Fruit fly (Drosophila melanogaster) whole organism, embryonic: ENCODE results near the gene Prp39.

Source experiments
- Antp ChIP-seq: fragments of 200-800 bp; sonication (Bioruptor generic); optimal IDR thresholded peaks from 3 replicates; lab custom pipeline; 2016; ENCODE audit warnings: missing biosample characterization, missing genetic modification characterization
- CG10209 ChIP-seq: fragments of 200-800 bp; sonication (Bioruptor generic); optimal IDR thresholded peaks from 3 replicates; lab custom pipeline; 2017; ENCODE audit warnings: missing biosample characterization, mild to moderate bottlenecking, missing genetic modification characterization, missing genetic modification reagents
- CG10274 ChIP-seq: fragments of 200-800 bp; sonication (Bioruptor generic); optimal IDR thresholded peaks from 3 replicates; lab custom pipeline; 2017; ENCODE audit warnings: missing biosample characterization, mild to moderate bottlenecking, missing genetic modification characterization
- CG11085 ChIP-seq: fragments of 200-800 bp; sonication (Bioruptor generic); IDR thresholded peaks from 2 replicates; pipeline ENCODE4 v1.3.6; 2022; ENCODE audit warnings: missing biosample characterization, missing genetic modification characterization
- CG11093 ChIP-seq: fragments of 200-800 bp; sonication (Bioruptor generic); IDR thresholded peaks from 3 replicates; pipeline ENCODE4 v1.3.6; 2022; ENCODE audit warnings: missing biosample characterization, missing genetic modification characterization
- CG11456 ChIP-seq: fragments of 200-800 bp; sonication (Bioruptor generic); IDR thresholded peaks from 3 replicates; pipeline ENCODE4 v1.3.6; 2022; ENCODE audit warnings: missing biosample characterization, missing genetic modification characterization
- CG11560 ChIP-seq: fragments of 200-800 bp; sonication (Bioruptor generic); IDR thresholded peaks from 3 replicates; pipeline ENCODE4 v1.3.6; 2022; ENCODE audit warnings: missing biosample characterization, missing genetic modification characterization
- CG12155 ChIP-seq: fragments of 200-800 bp; sonication (Bioruptor generic); optimal IDR thresholded peaks from 3 replicates; lab custom pipeline; 2016; ENCODE audit warnings: missing biosample characterization, missing genetic modification characterization
- CG12391 ChIP-seq: fragments of 200-800 bp; sonication (Bioruptor generic); optimal IDR thresholded peaks from 3 replicates; lab custom pipeline; 2018; ENCODE audit warnings: missing biosample characterization, mild to moderate bottlenecking, missing genetic modification characterization, moderate library complexity
- CG13894 ChIP-seq: fragments of 200-800 bp; sonication (Bioruptor generic); optimal IDR thresholded peaks from 3 replicates; lab custom pipeline; 2018; ENCODE audit warnings: missing biosample characterization, mild to moderate bottlenecking, missing genetic modification characterization, moderate library complexity
- CG15514 ChIP-seq: fragments of 200-800 bp; sonication (Bioruptor generic); optimal IDR thresholded peaks from 3 replicates; lab custom pipeline; 2017; ENCODE audit warnings: missing biosample characterization, missing genetic modification characterization, mild to moderate bottlenecking, moderate library complexity, missing genetic modification reagents
- CG1647 ChIP-seq: fragments of 200-800 bp; sonication (Bioruptor generic); optimal IDR thresholded peaks from 3 replicates; lab custom pipeline; 2016; ENCODE audit warnings: missing biosample characterization, missing genetic modification characterization
- CG17328 ChIP-seq: fragments of 200-800 bp; sonication (Bioruptor generic); IDR thresholded peaks from 2 replicates; pipeline ENCODE4 v1.3.6; 2022; ENCODE audit warnings: missing biosample characterization, missing genetic modification characterization
- CG17359 ChIP-seq: fragments of 200-800 bp; sonication (Bioruptor generic); optimal IDR thresholded peaks from 3 replicates; lab custom pipeline; 2018; ENCODE audit warnings: missing biosample characterization, mild to moderate bottlenecking, missing genetic modification characterization, moderate library complexity
- CG17361 ChIP-seq: fragments of 200-800 bp; sonication (Bioruptor generic); IDR thresholded peaks from 3 replicates; pipeline ENCODE4 v1.3.6; 2022; ENCODE audit warnings: missing biosample characterization, missing genetic modification characterization
- CG17829 ChIP-seq: fragments of 200-800 bp; optimal IDR thresholded peaks from 2 replicates; lab custom pipeline; 2019; ENCODE audit warnings: missing biosample characterization, mild to moderate bottlenecking, missing genetic modification characterization, moderate library complexity
- CG1832 ChIP-seq: fragments of 200-800 bp; sonication (Bioruptor generic); optimal IDR thresholded peaks from 2 replicates; lab custom pipeline; 2017; ENCODE audit warnings: missing biosample characterization, mild to moderate bottlenecking, missing genetic modification characterization, inconsistent platforms
- CG18619 ChIP-seq: fragments of 200-800 bp; sonication (Bioruptor generic); optimal IDR thresholded peaks from 3 replicates; lab custom pipeline; 2017; ENCODE audit warnings: missing biosample characterization, mild to moderate bottlenecking, missing genetic modification characterization
- CG2199 ChIP-seq: fragments of 200-800 bp; sonication (Bioruptor generic); IDR thresholded peaks from 3 replicates; pipeline ENCODE4 v1.3.6; 2022; ENCODE audit warnings: missing biosample characterization, missing genetic modification characterization
- CG3281 ChIP-seq: fragments of 200-800 bp; sonication (Bioruptor generic); optimal IDR thresholded peaks from 3 replicates; lab custom pipeline; 2017; ENCODE audit warnings: missing biosample characterization, mild to moderate bottlenecking, missing genetic modification characterization
- CG34422 ChIP-seq: fragments of 200-800 bp; sonication (Bioruptor generic); IDR thresholded peaks from 3 replicates; pipeline ENCODE4 v1.3.6; 2022; ENCODE audit warnings: missing biosample characterization, missing genetic modification characterization
- CG43689 ChIP-seq: fragments of 200-800 bp; sonication (Bioruptor generic); IDR thresholded peaks from 2 replicates; pipeline ENCODE4 v1.3.6; 2022; ENCODE audit warnings: missing biosample characterization, missing genetic modification characterization
- CG4404 ChIP-seq: fragments of 200-800 bp; sonication (Bioruptor generic); IDR thresholded peaks from 2 replicates; pipeline ENCODE4 v1.3.6; 2022; ENCODE audit warnings: missing biosample characterization, missing genetic modification characterization
- CG4424 ChIP-seq: fragments of 200-800 bp; sonication (Bioruptor generic); optimal IDR thresholded peaks from 3 replicates; lab custom pipeline; 2016; ENCODE audit warnings: missing biosample characterization, missing genetic modification characterization
- CG8944 ChIP-seq: fragments of 200-800 bp; sonication (Bioruptor generic); optimal IDR thresholded peaks from 3 replicates; lab custom pipeline; 2016; ENCODE audit warnings: missing biosample characterization, missing genetic modification characterization
- CG9797 ChIP-seq: fragments of 200-800 bp; sonication (Bioruptor generic); optimal IDR thresholded peaks from 3 replicates; lab custom pipeline; 2018; ENCODE audit warnings: missing biosample characterization, mild to moderate bottlenecking, missing genetic modification characterization
- CTCF ChIP-seq: fragments of 200-800 bp; sonication (Bioruptor generic); optimal IDR thresholded peaks from 2 replicates; lab custom pipeline; 2017; ENCODE audit warnings: missing biosample characterization, mild to moderate bottlenecking, missing genetic modification characterization, moderate library complexity
- Ets97D ChIP-seq: fragments of 200-800 bp; sonication (Bioruptor generic); optimal IDR thresholded peaks from 3 replicates; lab custom pipeline; 2016; ENCODE audit warnings: missing biosample characterization, missing genetic modification characterization
- Gsc ChIP-seq: fragments of 200-800 bp; sonication (Bioruptor generic); IDR thresholded peaks from 2 replicates; pipeline ENCODE4 v1.3.6; 2022; ENCODE audit warnings: missing biosample characterization, missing genetic modification characterization
- HLH3B ChIP-seq: fragments of 200-800 bp; sonication (Bioruptor generic); IDR thresholded peaks from 2 replicates; pipeline ENCODE4 v1.3.6; 2022; ENCODE audit warnings: missing biosample characterization, missing genetic modification characterization
- Hr3 ChIP-seq: fragments of 200-800 bp; sonication (Bioruptor generic); optimal IDR thresholded peaks from 3 replicates; lab custom pipeline; 2016; ENCODE audit warnings: missing biosample characterization, missing genetic modification characterization
- Max ChIP-seq: fragments of 200-800 bp; sonication (Bioruptor generic); optimal IDR thresholded peaks from 2 replicates; lab custom pipeline; 2016; ENCODE audit warnings: missing biosample characterization, mild to moderate bottlenecking, missing genetic modification characterization
- NC2α ChIP-seq: fragments of 200-800 bp; sonication (Bioruptor generic); optimal IDR thresholded peaks from 2 replicates; lab custom pipeline; 2016; ENCODE audit warnings: missing biosample characterization, missing genetic modification characterization
- NC2β ChIP-seq: fragments of 200-800 bp; sonication (Bioruptor generic); optimal IDR thresholded peaks from 2 replicates; lab custom pipeline; 2016; ENCODE audit warnings: missing biosample characterization, missing genetic modification characterization
- Oli ChIP-seq: fragments of 200-800 bp; sonication (Bioruptor generic); optimal IDR thresholded peaks from 2 replicates; lab custom pipeline; 2018; ENCODE audit warnings: missing biosample characterization, mild to moderate bottlenecking, missing genetic modification characterization, moderate library complexity
- Opbp ChIP-seq: fragments of 200-800 bp; sonication (Bioruptor generic); IDR thresholded peaks from 3 replicates; pipeline ENCODE4 v1.3.6; 2022; ENCODE audit warnings: missing biosample characterization, missing genetic modification characterization; ENCODE audit not compliant: partially characterized antibody
- Optix ChIP-seq: fragments of 200-800 bp; sonication (Bioruptor generic); IDR thresholded peaks from 3 replicates; pipeline ENCODE4 v1.3.6; 2022; ENCODE audit warnings: missing biosample characterization, missing genetic modification characterization
- Xrp1 ChIP-seq: fragments of 200-800 bp; sonication (Bioruptor generic); IDR thresholded peaks from 2 replicates; pipeline ENCODE4 v1.3.6; 2022; ENCODE audit warnings: missing biosample characterization, missing genetic modification characterization
- az2 ChIP-seq: fragments of 200-800 bp; sonication (Bioruptor generic); optimal IDR thresholded peaks from 3 replicates; lab custom pipeline; 2016; ENCODE audit warnings: missing biosample characterization, missing genetic modification characterization
- cas ChIP-seq: fragments of 200-800 bp; sonication (Bioruptor generic); IDR thresholded peaks from 2 replicates; pipeline ENCODE4 v1.3.6; 2022; ENCODE audit warnings: missing biosample characterization, missing genetic modification characterization
- emc ChIP-seq: fragments of 200-800 bp; sonication (Bioruptor generic); optimal IDR thresholded peaks from 2 replicates; lab custom pipeline; 2016; ENCODE audit warnings: missing biosample characterization, missing genetic modification characterization
- eyg ChIP-seq: fragments of 200-800 bp; sonication (Bioruptor generic); optimal IDR thresholded peaks from 3 replicates; lab custom pipeline; 2016; ENCODE audit warnings: missing biosample characterization, missing genetic modification characterization
- gt ChIP-seq: fragments of 200-800 bp; sonication (Bioruptor generic); IDR thresholded peaks from 2 replicates; pipeline ENCODE4 v1.3.6; 2022; ENCODE audit warnings: missing biosample characterization, missing genetic modification characterization
- ham ChIP-seq: fragments of 200-800 bp; sonication (Bioruptor generic); IDR thresholded peaks from 2 replicates; pipeline ENCODE4 v1.3.6; 2022; ENCODE audit warnings: missing biosample characterization, missing genetic modification characterization
- lmd ChIP-seq: fragments of 200-800 bp; sonication (Bioruptor generic); IDR thresholded peaks from 2 replicates; pipeline ENCODE4 v1.3.6; 2022; ENCODE audit warnings: missing biosample characterization, missing genetic modification characterization
- mld ChIP-seq: fragments of 200-800 bp; sonication (Bioruptor generic); IDR thresholded peaks from 3 replicates; pipeline ENCODE4 v1.3.6; 2022; ENCODE audit warnings: missing biosample characterization, missing genetic modification characterization; ENCODE audit not compliant: partially characterized antibody
- onecut ChIP-seq: fragments of 200-800 bp; sonication (Bioruptor generic); IDR thresholded peaks from 2 replicates; pipeline ENCODE4 v1.3.6; 2022; ENCODE audit warnings: missing biosample characterization, missing genetic modification characterization
- pita ChIP-seq: fragments of 200-800 bp; sonication (Bioruptor generic); optimal IDR thresholded peaks from 2 replicates; lab custom pipeline; 2017; ENCODE audit warnings: missing biosample characterization, mild to moderate bottlenecking, missing genetic modification characterization
- tap ChIP-seq: fragments of 200-800 bp; optimal IDR thresholded peaks from 3 replicates; lab custom pipeline; 2019; ENCODE audit warnings: missing biosample characterization, mild to moderate bottlenecking, missing genetic modification characterization, moderate library complexity
- zf30C ChIP-seq: fragments of 200-800 bp; sonication (Bioruptor generic); optimal IDR thresholded peaks from 3 replicates; lab custom pipeline; 2018; ENCODE audit warnings: missing biosample characterization, mild to moderate bottlenecking, missing genetic modification characterization
- zfh2 ChIP-seq: fragments of 200-800 bp; sonication (Bioruptor generic); optimal IDR thresholded peaks from 2 replicates; lab custom pipeline; 2016; ENCODE audit warnings: missing biosample characterization, missing genetic modification characterization

Prp39 gene

dm6 chr3R:28819555-28820305 is 7.8 kb downstream of the Prp39 start, which contains the start of the genes CG1523 and CG1647:
TSS of gene CG1523 (minus strand) at chr3R:28819668.
TSS of gene CG1647 (plus strand) at chr3R:28820221.
- TF ChIP-seq CG9797 = no peak
- no peak for TF ChIP-seq eyg
- TF ChIP-seq cas = no peak; the same call in 1 of the 2 replicates
- peak; percentile 54 for TF ChIP-seq Xrp1 (GFP tag; lab: Robert Waterston, UW)
- TF ChIP-seq CG11560 (tag; lab: Robert Waterston, UW) = no peak
- TF ChIP-seq Opbp (GFP tag; lab: Robert Waterston, UW) = peak; percentile 60; the same call in 1 of the 3 replicates
- peak; percentile 9 for TF ChIP-seq CG10274 (GFP tag; lab: Kevin White, UChicago)
- no peak for TF ChIP-seq CG11085 (GFP tag; lab: Robert Waterston, UW)
- TF ChIP-seq CG1647 (GFP tag; lab: Kevin White, UChicago) = peak; percentile 57
- no peak for TF ChIP-seq CG2199 (GFP tag; lab: Robert Waterston, UW)
- peak; percentile 85 for TF ChIP-seq CG17361 (GFP tag; lab: Robert Waterston, UW)
- TF ChIP-seq Max (GFP tag; lab: Kevin White, UChicago) = peak; percentile 43
- peak; percentile 76 for TF ChIP-seq Antp (GFP tag; lab: Kevin White, UChicago)
- TF ChIP-seq CG3281 (GFP tag; lab: Kevin White, UChicago) = no peak
- no peak for TF ChIP-seq tap (tag; lab: Kevin White, UChicago)
- TF ChIP-seq emc (GFP tag; lab: Kevin White, UChicago) = no peak
- 0 out of 3 replicates have a peak, but pooled peaks have one; percentile 29 for TF ChIP-seq CG11456 (GFP tag; lab: Robert Waterston, UW)
- TF ChIP-seq HLH3B (GFP tag; lab: Robert Waterston, UW) = 0 out of 2 replicates have a peak, but pooled peaks have one; percentile 30
- peak; percentile 62 for TF ChIP-seq lmd (GFP tag; lab: Robert Waterston, UW)
- peak; percentile 55 for TF ChIP-seq NC2α
- TF ChIP-seq Optix (GFP tag; lab: Robert Waterston, UW) = peak; percentile 19; the same call in 1 of the 3 replicates
- TF ChIP-seq CG4424 (GFP tag; lab: Kevin White, UChicago) = peak; percentile 67
- TF ChIP-seq Oli (tag; lab: Kevin White, UChicago) = peak; percentile 69
- TF ChIP-seq CG13894 = no peak
- TF ChIP-seq CG15514 (GFP tag; lab: Kevin White, UChicago) = peak; percentile 25
- TF ChIP-seq Hr3 (GFP tag; lab: Kevin White, UChicago) = peak; percentile 40
- TF ChIP-seq CG10209 (GFP tag; lab: Kevin White, UChicago) = peak; percentile 36
- peak; percentile 61 for TF ChIP-seq CG8944 (GFP tag; lab: Kevin White, UChicago)
- TF ChIP-seq CG17829 (tag; lab: Kevin White, UChicago) = peak; percentile 79
- no peak for TF ChIP-seq CTCF (GFP tag; lab: Kevin White, UChicago)
- no peak for TF ChIP-seq zf30C (GFP tag; lab: Kevin White, UChicago)
- no peak for TF ChIP-seq ham (GFP tag; lab: Robert Waterston, UW)
- no peak for TF ChIP-seq CG17359 (tag; lab: Kevin White, UChicago)
- peak; percentile 7 for TF ChIP-seq Ets97D (GFP tag; lab: Kevin White, UChicago)
- TF ChIP-seq CG17328 (GFP tag; lab: Robert Waterston, UW) = peak; percentile 60; the same call in 1 of the 2 replicates
- TF ChIP-seq CG12391 (tag; lab: Kevin White, UChicago) = peak; percentile 77
- peak; percentile 35; the same call in 1 of the 3 replicates for TF ChIP-seq CG11093 (GFP tag; lab: Robert Waterston, UW)
- peak; percentile 70 for TF ChIP-seq az2 (GFP tag; lab: Kevin White, UChicago)
- TF ChIP-seq CG18619 (GFP tag; lab: Kevin White, UChicago) = no peak
- TF ChIP-seq CG12155 (GFP tag; lab: Kevin White, UChicago) = peak; percentile 60
- TF ChIP-seq zfh2 (GFP tag; lab: Kevin White, UChicago) = peak; percentile 55
- no peak for TF ChIP-seq Gsc (GFP tag; lab: Robert Waterston, UW)
- TF ChIP-seq CG1832 (GFP tag; lab: Kevin White, UChicago) = no peak
- peak; percentile 49 for TF ChIP-seq NC2β (GFP tag; lab: Kevin White, UChicago)
- TF ChIP-seq CG4404 = peak; percentile 60
- TF ChIP-seq pita (GFP tag; lab: Kevin White, UChicago) = no peak
- peak; percentile 46; the same call in 1 of the 2 replicates for TF ChIP-seq gt (GFP tag; lab: Robert Waterston, UW)
- no peak for TF ChIP-seq mld (GFP tag; lab: Robert Waterston, UW)
- TF ChIP-seq CG43689 (GFP tag; lab: Robert Waterston, UW) = no peak
- peak; percentile 54 for TF ChIP-seq CG34422 (GFP tag; lab: Robert Waterston, UW)
- peak; percentile 4 for TF ChIP-seq onecut (GFP tag; lab: Robert Waterston, UW)
